Worm (Caenorhabditis elegans) whole organism, L2 larva: ENCODE data around the gene perm-5.

Experiments used
- C34F6.9 ChIP-seq: fragments of 150-350 bp; optimal IDR thresholded peaks from 2 replicates; lab custom pipeline; 2014; ENCODE audit warnings: missing biosample characterization, missing genetic modification characterization
- F13H6.1 ChIP-seq: sonication (generic microtip); optimal IDR thresholded peaks from 2 replicates; lab custom pipeline; 2016; ENCODE audit warnings: missing genetic modification characterization, missing compliant biosample characterization
- Y55F3AM.14 ChIP-seq: fragments of 200-800 bp; sonication (Bioruptor generic); optimal IDR thresholded peaks from 2 replicates; lab custom pipeline; 2018; ENCODE audit warnings: mild to moderate bottlenecking, missing genetic modification characterization, missing compliant biosample characterization
- alr-1 ChIP-seq: fragments of 150-350 bp; optimal IDR thresholded peaks from 2 replicates; lab custom pipeline; 2014; ENCODE audit warnings: missing biosample characterization, missing genetic modification characterization
- aly-2 ChIP-seq: fragments of 150-350 bp; optimal IDR thresholded peaks from 2 replicates; lab custom pipeline; 2014; ENCODE audit warnings: missing biosample characterization, missing genetic modification characterization
- ama-1 ChIP-seq: fragments of 150-350 bp; optimal IDR thresholded peaks from 2 replicates; lab custom pipeline; 2018; ENCODE audit warnings: inconsistent platforms
- blmp-1 ChIP-seq: sonication (generic microtip); optimal IDR thresholded peaks from 2 replicates; lab custom pipeline; 2017; ENCODE audit warnings: missing genetic modification characterization, mild to moderate bottlenecking, missing compliant biosample characterization, antibody characterized with exemption, moderate library complexity; ENCODE audit not compliant: insufficient read depth
- ceh-82 ChIP-seq: fragments of 150-350 bp; optimal IDR thresholded peaks from 2 replicates; lab custom pipeline; 2014; ENCODE audit warnings: missing biosample characterization, missing genetic modification characterization
- crh-2 ChIP-seq: sonication (generic microtip); optimal IDR thresholded peaks from 2 replicates; lab custom pipeline; 2017; ENCODE audit warnings: missing biosample characterization, missing genetic modification characterization
- dmd-4 ChIP-seq: sonication (generic microtip); optimal IDR thresholded peaks from 2 replicates; lab custom pipeline; 2017; ENCODE audit warnings: missing biosample characterization, missing genetic modification characterization
- egl-27 ChIP-seq: sonication (generic microtip); optimal IDR thresholded peaks from 3 replicates; lab custom pipeline; 2017; ENCODE audit warnings: missing biosample characterization, missing genetic modification reagents, missing genetic modification characterization
- elt-1 ChIP-seq: fragments of 150-350 bp; optimal IDR thresholded peaks from 2 replicates; lab custom pipeline; 2014; ENCODE audit warnings: missing biosample characterization, missing genetic modification characterization
- elt-3 ChIP-seq: sonication (generic microtip); optimal IDR thresholded peaks from 2 replicates; lab custom pipeline; 2017; ENCODE audit warnings: missing biosample characterization, missing genetic modification characterization
- fos-1 ChIP-seq: fragments of 150-350 bp; optimal IDR thresholded peaks from 2 replicates; lab custom pipeline; 2014; ENCODE audit warnings: missing biosample characterization, missing genetic modification characterization
- gmeb-1 ChIP-seq: fragments of 150-350 bp; optimal IDR thresholded peaks from 2 replicates; lab custom pipeline; 2014; ENCODE audit warnings: missing biosample characterization, missing genetic modification characterization
- lin-11 ChIP-seq: fragments of 150-350 bp; sonication (generic microtip); optimal IDR thresholded peaks from 2 replicates; lab custom pipeline; 2014; ENCODE audit warnings: missing biosample characterization, missing genetic modification characterization, inconsistent platforms, mixed read lengths
- lin-13 ChIP-seq: fragments of 150-350 bp; optimal IDR thresholded peaks from 2 replicates; lab custom pipeline; 2014; ENCODE audit warnings: missing biosample characterization, missing genetic modification reagents, missing genetic modification characterization
- lin-39 ChIP-seq: fragments of 150-350 bp; optimal IDR thresholded peaks from 2 replicates; lab custom pipeline; 2014; ENCODE audit warnings: missing biosample characterization, missing genetic modification reagents, missing genetic modification characterization
- lsy-2 ChIP-seq, 2 experiments: fragments of 150-350 bp in 1 of 2; sonication (generic microtip) in 1 of 2; optimal IDR thresholded peaks; 2 replicates each; lab custom pipeline; 2014 to 2017; ENCODE audit warnings: missing biosample characterization in 2 of 2, missing genetic modification characterization in 2 of 2
- mab-5 ChIP-seq: fragments of 150-350 bp; optimal IDR thresholded peaks from 2 replicates; lab custom pipeline; 2014; ENCODE audit warnings: missing biosample characterization, missing genetic modification characterization
- mbf-1 ChIP-seq: sonication (generic microtip); optimal IDR thresholded peaks from 2 replicates; lab custom pipeline; 2017; ENCODE audit warnings: missing biosample characterization, missing genetic modification characterization
- nhr-11 ChIP-seq: fragments of 150-350 bp; optimal IDR thresholded peaks from 2 replicates; lab custom pipeline; 2014; ENCODE audit warnings: missing biosample characterization, missing genetic modification characterization
- nhr-129 ChIP-seq: fragments of 150-350 bp; optimal IDR thresholded peaks from 2 replicates; lab custom pipeline; 2014; ENCODE audit warnings: missing biosample characterization, missing genetic modification characterization
- nhr-21 ChIP-seq: fragments of 150-350 bp; optimal IDR thresholded peaks from 2 replicates; lab custom pipeline; 2014; ENCODE audit warnings: missing biosample characterization, missing genetic modification characterization
- nhr-237 ChIP-seq: fragments of 150-350 bp; optimal IDR thresholded peaks from 2 replicates; lab custom pipeline; 2014; ENCODE audit warnings: missing biosample characterization, missing genetic modification characterization
- nhr-25 ChIP-seq: fragments of 150-350 bp; sonication (generic microtip); optimal IDR thresholded peaks from 3 replicates; lab custom pipeline; 2014; ENCODE audit warnings: missing biosample characterization, missing genetic modification characterization
- nhr-6 ChIP-seq: fragments of 150-350 bp; optimal IDR thresholded peaks from 2 replicates; lab custom pipeline; 2014; ENCODE audit warnings: missing biosample characterization, missing genetic modification characterization
- nhr-77 ChIP-seq: fragments of 150-350 bp; optimal IDR thresholded peaks from 2 replicates; lab custom pipeline; 2014; ENCODE audit warnings: missing biosample characterization, missing genetic modification characterization
- peb-1 ChIP-seq: fragments of 150-350 bp; optimal IDR thresholded peaks from 2 replicates; lab custom pipeline; 2014; ENCODE audit warnings: missing biosample characterization, missing genetic modification characterization
- sem-4 ChIP-seq: fragments of 150-350 bp; optimal IDR thresholded peaks from 2 replicates; lab custom pipeline; 2014; ENCODE audit warnings: missing biosample characterization, missing genetic modification reagents, missing genetic modification characterization
- skn-1 ChIP-seq: sonication (generic microtip); optimal IDR thresholded peaks from 2 replicates; lab custom pipeline; 2017; ENCODE audit warnings: missing biosample characterization, missing genetic modification characterization
- sma-3 ChIP-seq: sonication (generic microtip); optimal IDR thresholded peaks from 2 replicates; lab custom pipeline; 2016; ENCODE audit warnings: missing genetic modification reagents, missing genetic modification characterization, missing compliant biosample characterization
- sma-9 ChIP-seq, 2 experiments: fragments of 150-350 bp in 1 of 2; sonication (generic microtip) in 1 of 2; optimal IDR thresholded peaks; 2 replicates each; lab custom pipeline; 2014 to 2016; ENCODE audit warnings: missing genetic modification characterization in 2 of 2, mild to moderate bottlenecking in 1 of 2, missing biosample characterization in 1 of 2, missing compliant biosample characterization in 1 of 2, missing genetic modification reagents in 1 of 2, moderate library complexity in 1 of 2
- unc-39 ChIP-seq: fragments of 150-350 bp; optimal IDR thresholded peaks from 2 replicates; lab custom pipeline; 2014; ENCODE audit warnings: missing biosample characterization, missing genetic modification characterization
- unc-55 ChIP-seq: fragments of 150-350 bp; sonication (generic microtip); optimal IDR thresholded peaks from 3 replicates; lab custom pipeline; 2014; ENCODE audit warnings: missing biosample characterization, missing genetic modification reagents, missing genetic modification characterization
- unc-62 ChIP-seq: fragments of 150-350 bp; optimal IDR thresholded peaks from 2 replicates; lab custom pipeline; 2014; ENCODE audit warnings: missing biosample characterization, missing genetic modification reagents, missing genetic modification characterization
- zag-1 ChIP-seq: fragments of 150-350 bp; optimal IDR thresholded peaks from 2 replicates; lab custom pipeline; 2014; ENCODE audit warnings: missing biosample characterization, missing genetic modification characterization
- ztf-4 ChIP-seq: fragments of 150-350 bp; optimal IDR thresholded peaks from 2 replicates; lab custom pipeline; 2014; ENCODE audit warnings: missing biosample characterization, missing genetic modification characterization

The perm-5 gene

DNA sequence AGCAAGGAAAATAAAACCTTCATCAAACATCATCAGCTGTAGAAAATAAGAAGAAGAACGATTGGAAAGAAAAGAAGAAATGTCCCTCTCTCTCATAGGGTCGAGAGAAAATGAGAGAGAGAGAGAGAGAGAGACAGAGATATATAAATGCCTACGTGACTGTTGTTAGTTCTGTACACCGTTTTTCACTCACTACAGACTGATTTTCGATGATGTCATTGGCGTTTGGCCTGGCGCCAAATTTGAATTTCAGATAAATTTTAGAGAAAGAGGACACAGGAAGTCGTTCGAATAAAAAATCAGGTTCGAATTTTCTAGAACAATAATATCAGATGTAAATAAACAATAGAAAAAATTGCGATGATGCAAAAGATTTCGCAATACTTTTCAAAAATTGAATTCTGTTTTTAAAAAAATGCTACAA is 47.3 kb downstream of the perm-5 start:
- TF ChIP-seq lin-11 (no peak), zag-1 (tag; lab: Kevin White, UChicago) (no peak), nhr-25 (peak; percentile 91), F13H6.1 (peak; percentile 56), crh-2 (tag; lab: Kevin White, UChicago) (peak; percentile 77), lin-39 (tag; lab: Kevin White, UChicago) (no peak), lin-13 (peak; percentile 62), Y55F3AM.14 (GFP tag; lab: Kevin White, UChicago) (no peak), blmp-1 (tag; lab: Kevin White, UChicago) (peak; percentile 53), nhr-6 (tag; lab: Kevin White, UChicago) (peak; percentile 77), unc-62 (GFP tag; lab: Kevin White, UChicago) (no peak), egl-27 (tag; lab: Kevin White, UChicago) (peak; percentile 45), sma-9 (GFP tag; optimal IDR thresholded peaks at IDR 0.05; lab: Kevin White, UChicago) (peak; percentile 91), sma-9 (tag; optimal IDR thresholded peaks at IDR 0.05; lab: Kevin White, UChicago) (no peak), mab-5 (no peak), gmeb-1 (tag; lab: Kevin White, UChicago) (peak; percentile 80), ama-1 (lab: Kevin White, UChicago) (no peak), aly-2 (tag; lab: Kevin White, UChicago) (no peak), nhr-129 (tag; lab: Kevin White, UChicago) (peak; percentile 82), sem-4 (tag; lab: Kevin White, UChicago) (peak; percentile 41), mbf-1 (tag; lab: Kevin White, UChicago) (no peak), alr-1 (tag; lab: Kevin White, UChicago) (no peak), fos-1 (peak; percentile 61), lsy-2 (tag; optimal IDR thresholded peaks at IDR 0.05; lab: Kevin White, UChicago) (peak in 1 of 2 experiments; percentile 73), ztf-4 (tag; lab: Kevin White, UChicago) (peak; percentile 85), skn-1 (tag; lab: Kevin White, UChicago) (peak; percentile 92), nhr-237 (tag; lab: Kevin White, UChicago) (no peak), C34F6.9 (tag; lab: Kevin White, UChicago) (peak; percentile 73), sma-3 (peak; percentile 69), nhr-21 (tag; lab: Kevin White, UChicago) (peak; percentile 72)

DNA sequence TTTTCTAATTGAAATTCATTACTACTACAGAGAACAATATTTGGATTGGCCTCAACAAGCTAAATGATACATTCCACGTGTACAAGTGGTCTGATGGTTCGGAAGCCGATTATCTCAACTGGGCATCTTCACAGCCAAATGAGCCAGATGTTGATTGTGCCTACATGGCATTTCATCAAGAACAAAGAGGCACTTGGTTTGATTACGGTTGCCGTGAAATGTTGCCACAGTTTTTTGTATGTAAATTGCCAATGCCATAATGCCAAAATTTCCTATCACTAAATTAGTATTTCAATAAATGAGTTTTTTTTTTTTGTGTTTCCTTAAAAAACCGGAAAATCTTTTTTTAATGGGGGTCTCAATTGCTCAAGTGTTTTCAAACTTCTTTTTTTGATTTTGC is 48.6 kb downstream of the perm-5 start:
- no peak for TF ChIP-seq sma-9 (GFP tag; optimal IDR thresholded peaks at IDR 0.05; lab: Kevin White, UChicago)
- TF ChIP-seq sma-9 (tag; optimal IDR thresholded peaks at IDR 0.05; lab: Kevin White, UChicago): no peak
- TF ChIP-seq elt-3 (tag; lab: Kevin White, UChicago): no peak
- no peak for TF ChIP-seq mab-5
- TF ChIP-seq peb-1 (tag; lab: Kevin White, UChicago): no peak
- TF ChIP-seq dmd-4 (tag; lab: Kevin White, UChicago): no peak
- TF ChIP-seq skn-1 (tag; lab: Kevin White, UChicago): no peak
- TF ChIP-seq unc-39 (tag; lab: Kevin White, UChicago): no peak

DNA sequence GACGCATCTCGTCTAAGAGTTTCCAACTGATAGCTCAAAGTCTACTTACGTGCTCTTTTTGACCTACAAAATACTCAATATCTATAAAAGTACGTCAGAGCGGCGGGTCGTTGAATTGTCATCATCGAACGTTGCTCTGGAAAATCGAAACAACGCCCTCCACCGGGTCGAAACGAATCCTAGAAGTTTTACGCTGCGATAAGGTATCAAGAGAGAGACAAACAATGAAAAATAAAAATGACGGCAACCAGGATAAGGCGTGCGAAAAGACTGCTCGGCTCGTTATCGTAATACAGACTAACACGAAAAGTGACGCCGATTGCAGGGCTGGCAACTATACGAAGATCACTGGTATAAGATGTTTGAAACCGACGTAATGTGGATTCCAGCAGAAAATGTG is 49.1 kb downstream of the perm-5 start:
- TF ChIP-seq fos-1: peak; percentile 68
- peak; percentile 26 for TF ChIP-seq sma-3
- peak; percentile 3 for TF ChIP-seq F13H6.1
- peak; percentile 88 for TF ChIP-seq skn-1 (tag; lab: Kevin White, UChicago)
- TF ChIP-seq sem-4 (tag; lab: Kevin White, UChicago): no peak
- peak; percentile 33 for TF ChIP-seq sma-9 (GFP tag; optimal IDR thresholded peaks at IDR 0.05; lab: Kevin White, UChicago)
- no peak for TF ChIP-seq sma-9 (tag; optimal IDR thresholded peaks at IDR 0.05; lab: Kevin White, UChicago)
- TF ChIP-seq aly-2 (tag; lab: Kevin White, UChicago): no peak
- no peak for TF ChIP-seq elt-1
- TF ChIP-seq ztf-4 (tag; lab: Kevin White, UChicago): no peak
- no peak for TF ChIP-seq ceh-82

DNA sequence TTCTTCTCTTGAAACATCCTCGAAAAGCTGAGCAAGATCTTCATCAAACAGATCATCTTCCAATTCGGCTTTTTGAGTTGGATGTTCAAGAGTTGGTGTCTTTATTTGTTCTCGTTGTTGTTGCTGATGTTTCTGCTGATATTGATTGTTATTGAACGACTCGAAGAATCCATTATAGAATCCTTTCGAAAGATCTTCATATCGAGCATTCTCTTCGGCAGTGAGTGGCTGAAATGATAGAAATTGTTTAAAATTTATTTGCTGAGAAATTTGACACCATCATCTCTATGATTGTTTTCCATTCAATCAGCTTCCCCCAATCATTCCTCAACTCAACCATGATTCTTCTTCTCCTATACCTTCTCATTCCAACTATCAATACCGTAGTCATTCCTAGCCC is 49.6 kb downstream of the perm-5 start, which contains the start of gene clec-178:
TSS of gene clec-178 (plus strand) at position 301 of the 400 bp plus-strand sequence.
- no peak for TF ChIP-seq nhr-21 (tag; lab: Kevin White, UChicago)
- no peak for TF ChIP-seq ztf-4 (tag; lab: Kevin White, UChicago)
- TF ChIP-seq unc-55: no peak
- no peak for TF ChIP-seq nhr-77 (tag; lab: Kevin White, UChicago)
- no peak for TF ChIP-seq sma-9 (GFP tag; optimal IDR thresholded peaks at IDR 0.05; lab: Kevin White, UChicago)
- TF ChIP-seq sma-9 (tag; optimal IDR thresholded peaks at IDR 0.05; lab: Kevin White, UChicago): no peak
- no peak for TF ChIP-seq blmp-1 (tag; lab: Kevin White, UChicago)
- no peak for TF ChIP-seq dmd-4 (tag; lab: Kevin White, UChicago)
- no peak for TF ChIP-seq elt-1
- no peak for TF ChIP-seq lin-11
- no peak for TF ChIP-seq ama-1 (lab: Kevin White, UChicago)
- TF ChIP-seq nhr-11 (tag; lab: Kevin White, UChicago): no peak
- no peak for TF ChIP-seq zag-1 (tag; lab: Kevin White, UChicago)
- no peak for TF ChIP-seq mbf-1 (tag; lab: Kevin White, UChicago)
